Fruit fly (Drosophila melanogaster) S2 (cell line): ENCODE measurements around the gene EMC5.

Experiments
- CG8478 ChIP-seq: fragments of >200 bp; optimal IDR thresholded peaks from 2 replicates; lab custom pipeline; 2018
- CTCF ChIP-seq, 2 experiments: fragments of >200 bp; optimal IDR thresholded peaks; 2 replicates each; lab custom pipeline; 2018

- no peak for TF ChIP-seq CG8478 (lab: Kevin White, UChicago)
- no peak for TF ChIP-seq CTCF (optimal IDR thresholded peaks at IDR 0.05; lab: Kevin White, UChicago)
Measured at dm6 chr2L:19037011-19037410, 49.5 kb downstream of the EMC5 start.
